Worm (Caenorhabditis elegans): Measurements from ENCODE around the gene R08E5.4.

The R08E5.4 gene

ce11 chrV:3759419-3759915, 8.9 kb upstream of the R08E5.4 start, which contains the start of gene chk-1:
TSS of gene chk-1 (minus strand) at chrV:3759469.
- TF ChIP-seq fkh-10 (GFP tag; optimal IDR thresholded peaks at IDR 0.05) (peak; percentile 15), nhr-25 (tag; optimal IDR thresholded peaks at IDR 0.05) (peak; percentile 37), snpc-4 (tag; optimal IDR thresholded peaks at IDR 0.05) (peak; percentile 59), lin-15B (tag; optimal IDR thresholded peaks at IDR 0.05) (peak; percentile 83), pqm-1 (tag; optimal IDR thresholded peaks at IDR 0.05) (peak; percentile 30), R02D3.7 (tag; optimal IDR thresholded peaks at IDR 0.05) (peak; percentile 96), egl-27 (tag; optimal IDR thresholded peaks at IDR 0.05) (no peak), nhr-23 (tag; optimal IDR thresholded peaks at IDR 0.05) (peak; percentile 70), egl-5 (tag; optimal IDR thresholded peaks at IDR 0.05) (peak; percentile 56), nhr-76 (tag; optimal IDR thresholded peaks at IDR 0.05) (no peak), elt-1 (tag; optimal IDR thresholded peaks at IDR 0.05) (no peak), lsy-12 (tag; optimal IDR thresholded peaks at IDR 0.05) (no peak), ztf-11 (tag; optimal IDR thresholded peaks at IDR 0.05) (no peak), lin-39 (tag; optimal IDR thresholded peaks at IDR 0.05) (peak; percentile 15)

- TF ChIP-seq ama-1 (optimal IDR thresholded peaks at IDR 0.05) (no peak), ztf-4 (tag; optimal IDR thresholded peaks at IDR 0.05) (no peak), elt-2 (tag; optimal IDR thresholded peaks at IDR 0.05) (no peak), nhr-67 (tag; optimal IDR thresholded peaks at IDR 0.05) (no peak), lin-39 (tag; optimal IDR thresholded peaks at IDR 0.05) (no peak), skn-1 (tag; optimal IDR thresholded peaks at IDR 0.05) (no peak), zag-1 (tag; optimal IDR thresholded peaks at IDR 0.05) (no peak), mdl-1 (tag; optimal IDR thresholded peaks at IDR 0.05) (no peak), sea-2 (GFP tag; optimal IDR thresholded peaks at IDR 0.05) (no peak), ceh-9 (tag; optimal IDR thresholded peaks at IDR 0.05) (no peak), nhr-237 (tag; optimal IDR thresholded peaks at IDR 0.05) (no peak), egl-27 (tag; optimal IDR thresholded peaks at IDR 0.05) (no peak), unc-62 (GFP tag; optimal IDR thresholded peaks at IDR 0.05) (no peak), mml-1 (tag; optimal IDR thresholded peaks at IDR 0.05) (no peak), daf-12 (tag; optimal IDR thresholded peaks at IDR 0.05) (no peak), nhr-76 (tag; optimal IDR thresholded peaks at IDR 0.05) (no peak), nhr-11 (tag; optimal IDR thresholded peaks at IDR 0.05) (no peak), hmg-11 (tag; optimal IDR thresholded peaks at IDR 0.05) (no peak), nhr-23 (tag; optimal IDR thresholded peaks at IDR 0.05) (no peak), ztf-11 (tag; optimal IDR thresholded peaks at IDR 0.05) (no peak)
Observed at ce11 chrV:3760839-3761238, 7.5 kb upstream of the R08E5.4 start, which contains the start of gene oac-55. TSS of gene oac-55 (plus strand) at chrV:3761139.

DNA sequence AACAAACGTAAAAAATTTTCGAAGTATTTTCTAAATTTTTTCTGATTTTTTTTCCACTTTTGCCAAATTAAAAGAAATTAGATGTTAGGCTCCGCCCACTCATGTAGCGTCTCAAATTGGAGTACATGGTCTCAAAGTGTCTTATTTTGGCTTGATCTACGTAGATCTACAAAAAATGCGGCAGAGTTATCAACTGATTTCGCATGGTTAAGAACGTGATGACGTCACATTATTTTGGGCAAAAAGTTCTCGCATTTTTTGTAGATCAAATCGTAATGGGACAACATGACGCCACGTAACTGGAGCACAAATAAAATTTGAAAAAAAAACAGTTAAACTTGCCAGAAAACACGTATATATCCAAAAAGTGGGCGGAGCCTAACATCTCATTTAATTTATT, 6.5 kb upstream of the R08E5.4 start:
- TF ChIP-seq lsy-12 (tag; optimal IDR thresholded peaks at IDR 0.05) = no peak
- TF ChIP-seq fkh-2 (tag; optimal IDR thresholded peaks at IDR 0.05) = no peak
- no peak for TF ChIP-seq lin-15B (tag; optimal IDR thresholded peaks at IDR 0.05)
- TF ChIP-seq nhr-76 (tag; optimal IDR thresholded peaks at IDR 0.05) = no peak
- TF ChIP-seq nhr-67 (tag; optimal IDR thresholded peaks at IDR 0.05) = no peak
- TF ChIP-seq ceh-16 (tag; optimal IDR thresholded peaks at IDR 0.05) = no peak
- TF ChIP-seq hmg-11 (tag; optimal IDR thresholded peaks at IDR 0.05) = no peak
- no peak for TF ChIP-seq nhr-237 (tag; optimal IDR thresholded peaks at IDR 0.05)

- TF ChIP-seq lin-39 (tag; optimal IDR thresholded peaks at IDR 0.05) (no peak), fkh-2 (tag; optimal IDR thresholded peaks at IDR 0.05) (no peak), nhr-237 (tag; optimal IDR thresholded peaks at IDR 0.05) (no peak), eor-1 (tag; optimal IDR thresholded peaks at IDR 0.05) (no peak), ZK546.5 (tag; optimal IDR thresholded peaks at IDR 0.05) (no peak), nhr-11 (tag; optimal IDR thresholded peaks at IDR 0.05) (no peak), ama-1 (optimal IDR thresholded peaks at IDR 0.05) (no peak), nhr-77 (tag; optimal IDR thresholded peaks at IDR 0.05) (no peak), pha-4 (tag; optimal IDR thresholded peaks at IDR 0.05) (no peak)
Observed at ce11 chrV:3766904-3767303, 1.5 kb upstream of the R08E5.4 start, which contains the start of gene Y39H10A.1. TSS of gene Y39H10A.1 (plus strand) at chrV:3767204.

All from whole organism, L3 larva.